Fruit fly (Drosophila melanogaster) whole organism, wandering third instar larva: ENCODE data around the gene CG32022.
A peak's percentile ranks its signal among the peaks of the same experiment; 100 is the strongest.

Experiments
- Abd-B ChIP-seq: fragments of >200 bp; optimal IDR thresholded peaks from 2 replicates; lab custom pipeline; 2017; ENCODE audit warnings: missing biosample characterization, missing genetic modification characterization
- CG32264 ChIP-seq: fragments of 200-800 bp; sonication (Bioruptor generic); optimal IDR thresholded peaks from 2 replicates; lab custom pipeline; 2016; ENCODE audit warnings: missing biosample characterization, missing genetic modification characterization
- CG9705 ChIP-seq: fragments of 200-800 bp; sonication (Bioruptor generic); optimal IDR thresholded peaks from 2 replicates; lab custom pipeline; 2018; ENCODE audit warnings: missing biosample characterization, mild to moderate bottlenecking, missing genetic modification characterization
- CrebA ChIP-seq: fragments of 200-800 bp; sonication (Bioruptor generic); optimal IDR thresholded peaks from 2 replicates; lab custom pipeline; 2016; ENCODE audit warnings: missing biosample characterization, mild to moderate bottlenecking, missing genetic modification characterization, borderline replicate concordance
- Dif ChIP-seq: fragments of 200-275, 200-300 bp; sonication (Bioruptor generic); optimal IDR thresholded peaks from 2 replicates; lab custom pipeline; 2018; ENCODE audit warnings: missing biosample characterization, missing genetic modification characterization; ENCODE audit not compliant: partially characterized antibody
- GATAd ChIP-seq: sonication (Bioruptor generic); optimal IDR thresholded peaks from 2 replicates; lab custom pipeline; 2016; ENCODE audit warnings: missing biosample characterization, missing genetic modification characterization
- HLH106 ChIP-seq: fragments of 200-800 bp; optimal IDR thresholded peaks from 3 replicates; lab custom pipeline; 2019; ENCODE audit warnings: missing biosample characterization, mild to moderate bottlenecking, missing genetic modification characterization, moderate library complexity
- Hnf4 ChIP-seq: fragments of 200-800 bp; sonication (Bioruptor generic); optimal IDR thresholded peaks from 2 replicates; lab custom pipeline; 2016; ENCODE audit warnings: missing biosample characterization, mild to moderate bottlenecking, missing genetic modification characterization
- Hr78 ChIP-seq: fragments of >200 bp; optimal IDR thresholded peaks from 2 replicates; lab custom pipeline; 2017; ENCODE audit warnings: missing biosample characterization, missing genetic modification characterization
- Jra ChIP-seq: sonication (Bioruptor generic); optimal IDR thresholded peaks from 2 replicates; lab custom pipeline; 2016; ENCODE audit warnings: missing biosample characterization, missing genetic modification characterization
- Mio ChIP-seq: sonication (Bioruptor generic); optimal IDR thresholded peaks from 2 replicates; lab custom pipeline; 2016; ENCODE audit warnings: missing biosample characterization, missing genetic modification characterization
- Myc ChIP-seq: fragments of >200 bp; optimal IDR thresholded peaks from 2 replicates; lab custom pipeline; 2017
- N ChIP-seq: fragments of >200 bp; optimal IDR thresholded peaks from 2 replicates; lab custom pipeline; 2018; ENCODE audit warnings: missing biosample characterization, missing external identifiers, missing genetic modification characterization
- OdsH ChIP-seq: fragments of 200-800 bp; sonication (Bioruptor generic); optimal IDR thresholded peaks from 2 replicates; lab custom pipeline; 2016; ENCODE audit warnings: missing biosample characterization, mild to moderate bottlenecking, missing genetic modification characterization
- Rel ChIP-seq, 2 experiments: fragments of 200-800 bp; sonication (Bioruptor generic) in 1 of 2; optimal IDR thresholded peaks; 2 replicates in 1 of 2; 3 replicates in 1 of 2; lab custom pipeline; 2016 to 2019; ENCODE audit warnings: mild to moderate bottlenecking in 2 of 2, missing biosample characterization in 2 of 2, missing genetic modification characterization in 2 of 2, moderate library complexity in 1 of 2
- Vsx2 ChIP-seq: fragments of 200-300, 225-300 bp; sonication (Bioruptor generic); optimal IDR thresholded peaks from 2 replicates; lab custom pipeline; 2018; ENCODE audit warnings: missing biosample characterization, missing genetic modification characterization; ENCODE audit not compliant: partially characterized antibody
- br ChIP-seq: fragments of 200-800 bp; sonication (Bioruptor generic); optimal IDR thresholded peaks from 2 replicates; lab custom pipeline; 2016; ENCODE audit warnings: missing biosample characterization, missing genetic modification characterization
- brk ChIP-seq: fragments of 200-800 bp; sonication (Bioruptor generic); optimal IDR thresholded peaks from 2 replicates; lab custom pipeline; 2016; ENCODE audit warnings: missing biosample characterization, mild to moderate bottlenecking, missing genetic modification characterization
- dl ChIP-seq, 2 experiments: fragments of 175-275, 200-275 bp in 1 of 2; fragments of 200-275 bp in 1 of 2; sonication (Bioruptor generic); optimal IDR thresholded peaks; lab custom pipeline; 2018; ENCODE audit warnings: mild to moderate bottlenecking in 2 of 2, missing biosample characterization in 2 of 2, missing genetic modification characterization in 2 of 2, moderate library complexity in 2 of 2; ENCODE audit not compliant: partially characterized antibody in 2 of 2, insufficient read depth in 1 of 2
- dmrt93B ChIP-seq: fragments of 200-800 bp; sonication (Bioruptor generic); optimal IDR thresholded peaks from 2 replicates; lab custom pipeline; 2018; ENCODE audit warnings: missing biosample characterization, mild to moderate bottlenecking, missing genetic modification characterization
- dsf ChIP-seq: sonication (Bioruptor generic); optimal IDR thresholded peaks from 2 replicates; lab custom pipeline; 2016; ENCODE audit warnings: missing biosample characterization, missing genetic modification characterization, borderline replicate concordance
- ey ChIP-seq: fragments of 200-800 bp; sonication (Bioruptor generic); optimal IDR thresholded peaks from 2 replicates; lab custom pipeline; 2016; ENCODE audit warnings: missing biosample characterization, missing genetic modification characterization
- foxo ChIP-seq, 2 experiments: fragments of 200-800 bp; sonication (Bioruptor generic); optimal IDR thresholded peaks; 2 replicates in 1 of 2; 3 replicates in 1 of 2; lab custom pipeline; 2016 to 2017; ENCODE audit warnings: missing biosample characterization in 2 of 2, missing genetic modification characterization in 2 of 2
- fru ChIP-seq: fragments of 200-800 bp; sonication (Bioruptor generic); optimal IDR thresholded peaks from 3 replicates; lab custom pipeline; 2016; ENCODE audit warnings: missing biosample characterization, mild to moderate bottlenecking, missing genetic modification characterization
- h ChIP-seq: fragments of 200-800 bp; sonication (Bioruptor generic); optimal IDR thresholded peaks from 3 replicates; lab custom pipeline; 2016; ENCODE audit warnings: missing biosample characterization, mild to moderate bottlenecking, missing genetic modification characterization
- jim ChIP-seq: fragments of 175-275, 200-325 bp; sonication (Bioruptor generic); optimal IDR thresholded peaks from 2 replicates; lab custom pipeline; 2016; ENCODE audit warnings: missing biosample characterization, mild to moderate bottlenecking, missing genetic modification characterization
- lola ChIP-seq: fragments of >200 bp; optimal IDR thresholded peaks from 2 replicates; lab custom pipeline; 2017; ENCODE audit warnings: missing biosample characterization, missing genetic modification characterization
- pan ChIP-seq: fragments of >200 bp; optimal IDR thresholded peaks from 2 replicates; lab custom pipeline; 2017
- psq ChIP-seq: fragments of 200-800 bp; sonication (Bioruptor generic); optimal IDR thresholded peaks from 3 replicates; lab custom pipeline; 2017; ENCODE audit warnings: missing biosample characterization, mild to moderate bottlenecking, missing genetic modification characterization, moderate library complexity
- rgr ChIP-seq: fragments of 200-800 bp; sonication (Bioruptor generic); optimal IDR thresholded peaks from 3 replicates; lab custom pipeline; 2016; ENCODE audit warnings: missing biosample characterization, mild to moderate bottlenecking, missing genetic modification characterization
- sv ChIP-seq: fragments of 200-800 bp; sonication (Bioruptor generic); optimal IDR thresholded peaks from 3 replicates; lab custom pipeline; 2016; ENCODE audit warnings: missing biosample characterization, missing genetic modification characterization
- tai ChIP-seq: sonication (Bioruptor generic); optimal IDR thresholded peaks from 2 replicates; lab custom pipeline; 2016; ENCODE audit warnings: missing biosample characterization, missing genetic modification characterization
- usp ChIP-seq: fragments of >200 bp; optimal IDR thresholded peaks from 2 replicates; lab custom pipeline; 2017; ENCODE audit warnings: missing biosample characterization, missing genetic modification characterization

Gene CG32022

dm6 chr3L:8765493-8765892 is 44.4 kb upstream of the CG32022 start:
- no peak for TF ChIP-seq lola (GFP tag; lab: Kevin White, UChicago)
- no peak for TF ChIP-seq Hnf4 (GFP tag; lab: Kevin White, UChicago)
- TF ChIP-seq pan (lab: Kevin White, UChicago), result no peak
- no peak for TF ChIP-seq Rel (GFP tag; optimal IDR thresholded peaks at IDR 0.05; lab: Kevin White, UChicago)
- no peak for TF ChIP-seq Rel (tag; optimal IDR thresholded peaks at IDR 0.05; lab: Kevin White, UChicago)
- no peak for TF ChIP-seq h (GFP tag; lab: Kevin White, UChicago)
- no peak for TF ChIP-seq dsf (GFP tag; lab: Kevin White, UChicago)
- no peak for TF ChIP-seq tai (GFP tag; lab: Kevin White, UChicago)
- TF ChIP-seq OdsH (GFP tag; lab: Kevin White, UChicago), result no peak
- TF ChIP-seq CG9705 (GFP tag; lab: Kevin White, UChicago), result no peak
- TF ChIP-seq psq (GFP tag; lab: Kevin White, UChicago), result no peak

- TF ChIP-seq ey (GFP tag; lab: Kevin White, UChicago) (peak; percentile 29), Jra (no peak), HLH106 (tag; lab: Kevin White, UChicago) (peak; percentile 17), Hr78 (GFP tag; lab: Kevin White, UChicago) (no peak), GATAd (GFP tag; lab: Kevin White, UChicago) (no peak), brk (GFP tag; lab: Kevin White, UChicago) (no peak), pan (lab: Kevin White, UChicago) (peak; percentile 42)
- TF ChIP-seq, all 38 proteins: peak for 3
Measured at dm6 chr3L:8763794-8764193, 42.7 kb upstream of the CG32022 start.

- TF ChIP-seq CG32264 (GFP tag; lab: Kevin White, UChicago) (no peak), dmrt93B (GFP tag; lab: Kevin White, UChicago) (no peak), Myc (lab: Kevin White, UChicago) (no peak), rgr (GFP tag; lab: Kevin White, UChicago) (peak; percentile 60), HLH106 (tag; lab: Kevin White, UChicago) (no peak), psq (GFP tag; lab: Kevin White, UChicago) (peak; percentile 10), ey (GFP tag; lab: Kevin White, UChicago) (peak; percentile 61), sv (GFP tag; lab: Kevin White, UChicago) (no peak), h (GFP tag; lab: Kevin White, UChicago) (peak; percentile 68), Vsx2 (no peak), br (GFP tag; lab: Kevin White, UChicago) (peak; percentile 36), fru (GFP tag; lab: Kevin White, UChicago) (peak; percentile 53), OdsH (GFP tag; lab: Kevin White, UChicago) (peak; percentile 15), foxo (GFP tag; optimal IDR thresholded peaks at IDR 0.05; lab: Kevin White, UChicago) (peak in 1 of 2 experiments; percentile 41), Mio (no peak), N (GFP tag; lab: Kevin White, UChicago) (no peak), CG9705 (GFP tag; lab: Kevin White, UChicago) (no peak), Dif (no peak), Hnf4 (GFP tag; lab: Kevin White, UChicago) (no peak)
- TF ChIP-seq, all 38 proteins: peak for 8
Measured at dm6 chr3L:8763037-8763454, 42.0 kb upstream of the CG32022 start.

- TF ChIP-seq Myc (lab: Kevin White, UChicago), result no peak
- TF ChIP-seq dl (GFP tag; optimal IDR thresholded peaks at IDR 0.05; lab: Kevin White, UChicago; ENCODE audit: insufficient read depth in 1 of 2, partially characterized antibody in 2 of 2), result no peak
- no peak for TF ChIP-seq jim (GFP tag; lab: Kevin White, UChicago)
- TF ChIP-seq Dif, result no peak
- no peak for TF ChIP-seq Hnf4 (GFP tag; lab: Kevin White, UChicago)
- TF ChIP-seq dmrt93B (GFP tag; lab: Kevin White, UChicago), result no peak
Measured at dm6 chr3L:8755689-8756088, 34.6 kb upstream of the CG32022 start, which contains the start of gene CG6576. Gene CG6576 (plus strand): TSS chr3L:8755989.

- TF ChIP-seq Hr78 (GFP tag; lab: Kevin White, UChicago), result no peak
- TF ChIP-seq usp, result no peak
- TF ChIP-seq Abd-B (GFP tag; lab: Kevin White, UChicago), result no peak
- no peak for TF ChIP-seq foxo (GFP tag; optimal IDR thresholded peaks at IDR 0.05; lab: Kevin White, UChicago)
- no peak for TF ChIP-seq h (GFP tag; lab: Kevin White, UChicago)
- TF ChIP-seq N (GFP tag; lab: Kevin White, UChicago), result no peak
- TF ChIP-seq Dif, result no peak
- no peak for TF ChIP-seq HLH106 (tag; lab: Kevin White, UChicago)
- no peak for TF ChIP-seq br (GFP tag; lab: Kevin White, UChicago)
- TF ChIP-seq CrebA (GFP tag; lab: Kevin White, UChicago), result no peak
- TF ChIP-seq dmrt93B (GFP tag; lab: Kevin White, UChicago), result no peak
Measured at dm6 chr3L:8753592-8753991, 32.5 kb upstream of the CG32022 start, which contains the start of gene Fhos. Gene Fhos (plus strand): TSS chr3L:8753619.
